Fruit fly (Drosophila melanogaster): ENCODE measurements around the gene pn.

Gene pn

dm6 chrX:2145114-2145513 is 35.9 kb upstream of the pn start, which contains the start of gene Pgd:
Gene Pgd, plus strand, starts transcription at chrX:2145136.
- TF ChIP-seq CG17801 (GFP tag; optimal IDR thresholded peaks at IDR 0.05; ENCODE audit: partially characterized antibody), result peak; percentile 73

- TF ChIP-seq CG17801 (GFP tag; optimal IDR thresholded peaks at IDR 0.05; ENCODE audit: partially characterized antibody), result peak; percentile 80
Observed at dm6 chrX:2145690-2146470, 35.1 kb upstream of the pn start.

dm6 chrX:2146574-2146973 is 34.4 kb upstream of the pn start:
- no peak for TF ChIP-seq CG17801 (GFP tag; optimal IDR thresholded peaks at IDR 0.05; ENCODE audit: partially characterized antibody)

- TF ChIP-seq CG17801 (GFP tag; optimal IDR thresholded peaks at IDR 0.05; ENCODE audit: partially characterized antibody), result no peak
Observed at dm6 chrX:2147475-2147874, 33.5 kb upstream of the pn start.

- no peak for TF ChIP-seq CG17801 (GFP tag; optimal IDR thresholded peaks at IDR 0.05; ENCODE audit: partially characterized antibody)
Observed at dm6 chrX:2148671-2149070, 32.3 kb upstream of the pn start.

- peak; percentile 41 for TF ChIP-seq CG17801 (GFP tag; optimal IDR thresholded peaks at IDR 0.05; ENCODE audit: partially characterized antibody)
Observed at dm6 chrX:2149478-2149877, 31.5 kb upstream of the pn start, which contains the start of gene bcn92. Gene bcn92, minus strand, starts transcription at chrX:2149647.

- TF ChIP-seq CG17801 (GFP tag; optimal IDR thresholded peaks at IDR 0.05; ENCODE audit: partially characterized antibody), result peak; percentile 38
Observed at dm6 chrX:2155868-2156267, 25.1 kb upstream of the pn start.

- TF ChIP-seq CG17801 (GFP tag; optimal IDR thresholded peaks at IDR 0.05; ENCODE audit: partially characterized antibody), result no peak
Observed at dm6 chrX:2157929-2158610, 22.9 kb upstream of the pn start.

- TF ChIP-seq CG17801 (GFP tag; optimal IDR thresholded peaks at IDR 0.05; ENCODE audit: partially characterized antibody), result peak; percentile 52
Observed at dm6 chrX:2158668-2159163, 22.3 kb upstream of the pn start, which contains the start of gene wapl. Gene wapl, minus strand, starts transcription at chrX:2158983.

- no peak for TF ChIP-seq CG17801 (GFP tag; optimal IDR thresholded peaks at IDR 0.05; ENCODE audit: partially characterized antibody)
Observed at dm6 chrX:2161020-2161419, 20.0 kb upstream of the pn start.

dm6 chrX:2162130-2162907 is 18.7 kb upstream of the pn start, which contains the start of the genes Cyp4d1 and CG3630:
Gene Cyp4d1, minus strand, starts transcription at chrX:2162180.
Gene CG3630, plus strand, starts transcription at chrX:2162196.
- no peak for TF ChIP-seq CG17801 (GFP tag; optimal IDR thresholded peaks at IDR 0.05; ENCODE audit: partially characterized antibody)

dm6 chrX:2163358-2163757 is 17.7 kb upstream of the pn start:
- no peak for TF ChIP-seq CG17801 (GFP tag; optimal IDR thresholded peaks at IDR 0.05; ENCODE audit: partially characterized antibody)

- no peak for TF ChIP-seq CG17801 (GFP tag; optimal IDR thresholded peaks at IDR 0.05; ENCODE audit: partially characterized antibody)
Observed at dm6 chrX:2165394-2165793, 15.6 kb upstream of the pn start.

- TF ChIP-seq CG17801 (GFP tag; optimal IDR thresholded peaks at IDR 0.05; ENCODE audit: partially characterized antibody), result no peak
Observed at dm6 chrX:2166129-2166528, 14.9 kb upstream of the pn start.

Data from ovary, adult (tissue).